Worm (Caenorhabditis elegans): Measurements from ENCODE around the gene cutl-16.
A peak's percentile ranks its signal among the peaks of the same experiment; 100 is the strongest.

cutl-16 gene

ce11 chrII:6491817-6492452, 50.7 kb downstream of the cutl-16 start, which contains the start of the genes T28D9.11 and T28D9.1 (continued):
- TF ChIP-seq aha-1 (tag) = peak; percentile 73
- TF ChIP-seq dmd-6 (GFP tag; IDR thresholded peaks at IDR 0.05) = peak; percentile 28; the same call in 1 of the 2 replicates

ce11 chrII:6493139-6493538, 51.9 kb downstream of the cutl-16 start:
- TF ChIP-seq snpc-4 (tag; optimal IDR thresholded peaks at IDR 0.05) = no peak
- TF ChIP-seq R02D3.7 (tag; optimal IDR thresholded peaks at IDR 0.05) = no peak
- no peak for TF ChIP-seq ZK337.2 (GFP tag; IDR thresholded peaks at IDR 0.05)
- TF ChIP-seq F37D6.2 (tag; optimal IDR thresholded peaks at IDR 0.05) = no peak
- no peak for TF ChIP-seq hlh-11 (tag; optimal IDR thresholded peaks at IDR 0.05)
- TF ChIP-seq vab-7 (GFP tag; IDR thresholded peaks at IDR 0.05) = no peak
- TF ChIP-seq lin-39 (tag; optimal IDR thresholded peaks at IDR 0.05) = no peak
- no peak for TF ChIP-seq attf-4 (tag; optimal IDR thresholded peaks at IDR 0.05)
- no peak for TF ChIP-seq lsy-2 (tag; optimal IDR thresholded peaks at IDR 0.05)
- no peak for TF ChIP-seq F49E8.2 (tag; optimal IDR thresholded peaks at IDR 0.05; ENCODE audit: borderline replicate concordance)
- no peak for TF ChIP-seq F26F4.8 (GFP tag; conservative IDR thresholded peaks at IDR 0.05)

All from whole organism, L4 larva.